Fruit fly (Drosophila melanogaster) whole organism, adult: ENCODE results near the gene mwh.

Experiments used
- CG12768 ChIP-seq: fragments of 200-800 bp; sonication (Bioruptor generic); optimal IDR thresholded peaks from 2 replicates; lab custom pipeline; 2017; ENCODE audit warnings: missing biosample characterization, missing genetic modification characterization, mild to moderate bottlenecking, moderate library complexity, missing genetic modification reagents
- CG14711 ChIP-seq: fragments of 200-800 bp; sonication (Bioruptor generic); optimal IDR thresholded peaks from 2 replicates; lab custom pipeline; 2018; ENCODE audit warnings: missing biosample characterization, mild to moderate bottlenecking, missing genetic modification characterization, moderate library complexity
- CG1620 ChIP-seq: fragments of 200-800 bp; sonication (Bioruptor generic); optimal IDR thresholded peaks from 2 replicates; lab custom pipeline; 2016; ENCODE audit warnings: missing biosample characterization, missing genetic modification characterization
- CG33017 ChIP-seq: fragments of 200-800 bp; sonication (Bioruptor generic); optimal IDR thresholded peaks from 2 replicates; lab custom pipeline; 2018; ENCODE audit warnings: missing biosample characterization, mild to moderate bottlenecking, missing genetic modification characterization, moderate library complexity
- CG5204 ChIP-seq: fragments of 200-800 bp; sonication (Bioruptor generic); optimal IDR thresholded peaks from 2 replicates; lab custom pipeline; 2016; ENCODE audit warnings: missing biosample characterization, missing genetic modification characterization
- CG7045 ChIP-seq: fragments of 200-800 bp; sonication (Bioruptor generic); optimal IDR thresholded peaks from 2 replicates; lab custom pipeline; 2017; ENCODE audit warnings: missing biosample characterization, mild to moderate bottlenecking, missing genetic modification characterization
- CG7101 ChIP-seq: fragments of 200-800 bp; sonication (Bioruptor generic); optimal IDR thresholded peaks from 2 replicates; lab custom pipeline; 2018; ENCODE audit warnings: missing biosample characterization, mild to moderate bottlenecking, missing genetic modification characterization, moderate library complexity
- Clk ChIP-seq: fragments of 200-800 bp; sonication (Bioruptor generic); optimal IDR thresholded peaks from 2 replicates; lab custom pipeline; 2017; ENCODE audit warnings: missing biosample characterization, missing genetic modification characterization
- Crg-1 ChIP-seq: fragments of 200-800 bp; sonication (Bioruptor generic); optimal IDR thresholded peaks from 2 replicates; lab custom pipeline; 2016; ENCODE audit warnings: missing biosample characterization, missing genetic modification characterization
- Hr96 ChIP-seq: fragments of 200-800 bp; sonication (Bioruptor generic); optimal IDR thresholded peaks from 2 replicates; lab custom pipeline; 2016; ENCODE audit warnings: missing biosample characterization, missing genetic modification characterization
- Mnt ChIP-seq: fragments of 200-800 bp; sonication (Bioruptor generic); optimal IDR thresholded peaks from 2 replicates; lab custom pipeline; 2016; ENCODE audit warnings: missing biosample characterization, mild to moderate bottlenecking, missing genetic modification characterization
- bab1 ChIP-seq: fragments of 200-800 bp; sonication (Bioruptor generic); optimal IDR thresholded peaks from 3 replicates; lab custom pipeline; 2019; ENCODE audit warnings: missing biosample characterization, mild to moderate bottlenecking, missing genetic modification characterization, moderate library complexity
- cnc ChIP-seq, 2 experiments: fragments of >200 bp; optimal IDR thresholded peaks; 2 replicates each; lab custom pipeline; 2017
- kay ChIP-seq: fragments of 200-800 bp; sonication (Bioruptor generic); peaks from one replicate; lab custom pipeline; 2016; ENCODE audit warnings: missing biosample characterization, missing genetic modification characterization, borderline replicate concordance
- ovo ChIP-seq: fragments of 200-800 bp; sonication (Bioruptor generic); optimal IDR thresholded peaks from 2 replicates; lab custom pipeline; 2016; ENCODE audit warnings: missing biosample characterization, missing genetic modification characterization
- pad ChIP-seq: fragments of 200-800 bp; sonication (Bioruptor generic); optimal IDR thresholded peaks from 3 replicates; lab custom pipeline; 2017; ENCODE audit warnings: missing biosample characterization, missing genetic modification characterization, mild to moderate bottlenecking, moderate library complexity, missing genetic modification reagents
- toe ChIP-seq: fragments of 200-800 bp; sonication (Bioruptor generic); optimal IDR thresholded peaks from 2 replicates; lab custom pipeline; 2016; ENCODE audit warnings: missing biosample characterization, missing genetic modification characterization

mwh gene

DNA sequence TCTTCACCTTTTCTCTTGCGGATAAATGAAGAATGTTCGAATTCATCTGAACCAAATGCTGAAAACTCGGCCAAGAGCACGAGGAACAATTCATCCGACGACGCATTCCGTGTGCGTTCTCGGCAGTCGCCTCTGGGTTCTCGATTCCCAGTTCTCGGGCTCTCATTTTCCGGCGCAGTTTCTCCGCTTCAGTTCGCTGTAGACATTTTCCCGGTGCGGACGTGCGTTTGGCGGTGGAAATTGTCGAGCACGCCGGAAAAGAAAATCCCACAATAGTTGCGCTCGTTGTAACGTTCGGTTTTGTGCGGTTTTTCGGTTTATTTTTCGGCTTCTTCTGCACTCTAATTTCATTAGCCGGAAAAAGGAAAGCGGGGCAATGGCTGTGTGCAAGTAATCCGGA lies 75.2 kb downstream of the mwh start, which contains the start of gene CG32333:
TSS of gene CG32333 (plus strand) at position 190 of the 400 bp plus-strand sequence.
- TF ChIP-seq cnc (optimal IDR thresholded peaks at IDR 0.05; lab: Kevin White, UChicago) (no peak), Hr96 (no peak), toe (GFP tag; lab: Kevin White, UChicago) (no peak), Mnt (GFP tag; lab: Kevin White, UChicago) (no peak), bab1 (GFP tag; lab: Kevin White, UChicago) (no peak), CG5204 (GFP tag; lab: Kevin White, UChicago) (no peak), CG7101 (no peak), pad (GFP tag; lab: Kevin White, UChicago) (no peak), CG33017 (tag; lab: Kevin White, UChicago) (no peak), ovo (no peak), CG1620 (GFP tag; lab: Kevin White, UChicago) (no peak), kay (GFP tag; lab: Kevin White, UChicago) (no peak), CG12768 (GFP tag; lab: Kevin White, UChicago) (no peak), CG14711 (tag; lab: Kevin White, UChicago) (no peak)

DNA sequence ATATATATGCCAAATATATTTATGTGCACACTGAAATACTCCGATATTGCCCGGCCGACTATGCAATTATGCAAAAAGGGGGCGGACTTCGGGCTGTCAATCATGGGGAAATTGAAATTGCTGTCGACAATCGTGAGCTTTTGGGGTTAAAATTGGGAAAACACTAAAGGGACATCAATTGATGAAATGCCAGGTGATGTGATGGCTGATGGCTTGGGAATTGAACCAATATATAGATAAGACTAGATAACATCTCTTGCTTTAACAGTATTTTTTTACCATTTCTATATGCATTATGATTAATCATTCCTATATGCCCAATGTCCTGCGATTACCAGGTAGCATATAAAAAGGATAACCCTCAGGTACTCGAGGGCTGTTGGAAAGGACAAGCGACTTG lies 77.4 kb downstream of the mwh start:
- TF ChIP-seq Mnt (GFP tag; lab: Kevin White, UChicago) (no peak), kay (GFP tag; lab: Kevin White, UChicago) (no peak), CG7101 (no peak), Clk (GFP tag; lab: Kevin White, UChicago) (no peak), CG7045 (GFP tag; lab: Kevin White, UChicago) (no peak), CG5204 (GFP tag; lab: Kevin White, UChicago) (no peak), CG14711 (tag; lab: Kevin White, UChicago) (no peak)

DNA sequence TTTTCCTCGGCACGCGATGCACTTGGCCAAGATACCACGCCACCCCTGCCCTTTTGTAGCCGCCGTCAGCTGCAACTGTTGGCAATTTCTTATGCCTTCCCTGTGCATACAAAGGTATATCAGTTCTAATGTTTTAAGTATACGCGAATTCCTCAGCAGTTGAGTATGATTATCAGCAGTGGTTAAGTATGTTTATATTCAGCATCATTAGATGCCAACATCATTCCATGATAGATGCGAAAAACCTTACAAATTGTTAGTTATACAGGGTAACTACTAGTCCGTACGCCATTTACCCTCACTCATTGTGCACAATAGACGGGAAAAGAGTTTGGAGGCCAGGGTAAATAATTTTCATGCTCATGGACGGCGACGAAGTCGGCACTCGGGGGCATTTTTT lies 79.1 kb downstream of the mwh start:
- TF ChIP-seq cnc (optimal IDR thresholded peaks at IDR 0.05; lab: Kevin White, UChicago) = no peak
- no peak for TF ChIP-seq pad (GFP tag; lab: Kevin White, UChicago)
- no peak for TF ChIP-seq CG1620 (GFP tag; lab: Kevin White, UChicago)

DNA sequence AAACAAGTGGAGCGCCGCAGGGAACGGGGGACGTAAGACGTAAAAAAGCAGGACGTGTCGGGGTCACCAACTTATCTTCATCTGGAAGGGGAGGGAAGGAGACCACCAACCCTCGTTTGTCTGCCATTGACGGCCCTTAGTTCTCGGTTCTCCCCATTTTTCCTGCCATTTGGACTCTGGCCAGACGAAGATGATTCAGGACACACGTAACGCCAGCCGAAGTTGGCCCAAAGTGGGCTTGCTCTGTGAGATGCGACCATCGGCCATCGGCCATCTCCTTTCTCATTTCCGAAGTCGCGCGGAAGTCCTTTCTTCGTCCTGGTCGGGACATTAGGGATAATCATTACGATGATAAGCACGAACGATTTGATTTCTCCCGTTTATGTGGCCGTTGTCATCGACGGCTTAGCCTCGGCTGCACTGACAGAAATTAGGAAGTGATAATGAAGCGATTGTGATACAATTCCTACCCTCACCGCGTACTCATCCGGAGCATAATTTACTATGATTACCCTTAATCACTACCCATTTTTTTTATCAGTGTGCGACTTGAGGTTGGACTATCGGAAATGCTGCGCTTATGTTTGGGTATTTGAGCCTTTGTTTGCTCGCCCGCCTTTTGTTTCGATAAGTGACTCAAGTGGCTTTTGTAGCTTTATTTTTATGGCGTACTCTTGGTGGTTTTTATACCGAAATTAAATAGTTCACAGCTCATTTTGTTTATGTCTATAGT lies 80.5 kb downstream of the mwh start:
- TF ChIP-seq CG12768 (GFP tag; lab: Kevin White, UChicago) (no peak), pad (GFP tag; lab: Kevin White, UChicago) (no peak), CG1620 (GFP tag; lab: Kevin White, UChicago) (no peak), CG33017 (tag; lab: Kevin White, UChicago) (no peak), Mnt (GFP tag; lab: Kevin White, UChicago) (no peak), CG7045 (GFP tag; lab: Kevin White, UChicago) (no peak), Crg-1 (no peak), cnc (optimal IDR thresholded peaks at IDR 0.05; lab: Kevin White, UChicago) (no peak)
